Worm (Caenorhabditis elegans) whole organism, L1 larva: ENCODE measurements around the gene idpp-5.
A peak's percentile ranks its signal among the peaks of the same experiment; 100 is the strongest.

Experiments used
- C04F5.9 ChIP-seq: sonication (generic microtip); optimal IDR thresholded peaks from 2 replicates; lab custom pipeline; 2016; ENCODE audit warnings: missing genetic modification characterization, missing compliant biosample characterization
- Y116A8C.19 ChIP-seq: sonication (generic microtip); optimal IDR thresholded peaks from 2 replicates; lab custom pipeline; 2016; ENCODE audit warnings: missing compliant biosample characterization, missing genetic modification characterization, borderline replicate concordance
- aha-1 ChIP-seq: fragments of 150-350 bp; optimal IDR thresholded peaks from 2 replicates; lab custom pipeline; 2014; ENCODE audit warnings: missing biosample characterization, missing genetic modification characterization
- alr-1 ChIP-seq: fragments of 200-800 bp; sonication (Bioruptor generic); optimal IDR thresholded peaks from 2 replicates; lab custom pipeline; 2018; ENCODE audit warnings: borderline replicate concordance, mild to moderate bottlenecking, missing genetic modification characterization, missing compliant biosample characterization
- aly-2 ChIP-seq: fragments of 150-350 bp; optimal IDR thresholded peaks from 2 replicates; lab custom pipeline; 2014; ENCODE audit warnings: missing biosample characterization, missing genetic modification characterization
- blmp-1 ChIP-seq: fragments of 150-350 bp; optimal IDR thresholded peaks from 2 replicates; lab custom pipeline; 2014; ENCODE audit warnings: missing biosample characterization, missing genetic modification characterization
- ceh-63 ChIP-seq: fragments of 200-800 bp; sonication (Bioruptor generic); optimal IDR thresholded peaks from 2 replicates; lab custom pipeline; 2018; ENCODE audit warnings: mild to moderate bottlenecking, missing genetic modification characterization, missing compliant biosample characterization
- ceh-8 ChIP-seq: fragments of 200-800 bp; sonication (Bioruptor generic); optimal IDR thresholded peaks from 2 replicates; lab custom pipeline; 2018; ENCODE audit warnings: mild to moderate bottlenecking, missing genetic modification characterization, moderate library complexity, missing compliant biosample characterization
- ceh-82 ChIP-seq, 3 experiments: fragments of 150-350 bp in 1 of 3; sonication (generic microtip) in 2 of 3; optimal IDR thresholded peaks; 2 replicates each; lab custom pipeline; 2014 to 2017; ENCODE audit warnings: missing biosample characterization in 3 of 3, missing genetic modification characterization in 3 of 3
- dsc-1 ChIP-seq: sonication (generic microtip); optimal IDR thresholded peaks from 2 replicates; lab custom pipeline; 2016; ENCODE audit warnings: mild to moderate bottlenecking, missing genetic modification characterization, missing compliant biosample characterization
- efl-1 ChIP-seq, 4 experiments: fragments of 150-350 bp; optimal IDR thresholded peaks in 3 of 4; peaks in 1 of 4; 1 replicate in 1 of 4; 2 replicates in 3 of 4; lab custom pipeline; 2014; ENCODE audit warnings: missing biosample characterization in 2 of 4, missing genetic modification characterization in 2 of 4, missing genetic modification reagents in 2 of 4
- egl-13 ChIP-seq: sonication (generic microtip); optimal IDR thresholded peaks from 2 replicates; lab custom pipeline; 2016; ENCODE audit warnings: missing genotype, missing genetic modification reagents, missing genetic modification characterization, missing compliant biosample characterization
- elt-2 ChIP-seq: sonication (generic microtip); optimal IDR thresholded peaks from 2 replicates; lab custom pipeline; 2016; ENCODE audit warnings: missing genetic modification characterization, mild to moderate bottlenecking, inconsistent platforms, missing compliant biosample characterization, missing genetic modification reagents
- ets-5 ChIP-seq: fragments of 200-800 bp; sonication (Bioruptor generic); IDR thresholded peaks from 2 replicates; pipeline ENCODE4 v1.3.6; 2022; ENCODE audit warnings: missing genetic modification characterization, missing compliant biosample characterization
- fkh-4 ChIP-seq: sonication (generic microtip); optimal IDR thresholded peaks from 2 replicates; lab custom pipeline; 2016; ENCODE audit warnings: missing compliant biosample characterization, missing genetic modification characterization, borderline replicate concordance
- fkh-8 ChIP-seq: sonication (generic microtip); optimal IDR thresholded peaks from 2 replicates; lab custom pipeline; 2016; ENCODE audit warnings: mild to moderate bottlenecking, missing genetic modification characterization, missing compliant biosample characterization
- grh-1 ChIP-seq: fragments of 200-800 bp; sonication (Bioruptor generic); IDR thresholded peaks from 2 replicates; pipeline ENCODE4 v1.3.6; 2022; ENCODE audit warnings: missing genetic modification reagents, missing genetic modification characterization, missing compliant biosample characterization
- hlh-4 ChIP-seq: sonication (generic microtip); optimal IDR thresholded peaks from 2 replicates; lab custom pipeline; 2016; ENCODE audit warnings: mild to moderate bottlenecking, missing genetic modification characterization, missing compliant biosample characterization
- hpl-2 ChIP-seq: fragments of 150-350 bp; optimal IDR thresholded peaks from 2 replicates; lab custom pipeline; 2014; ENCODE audit warnings: missing biosample characterization, missing genetic modification reagents, missing genetic modification characterization
- isw-1 ChIP-seq: fragments of 200-800 bp; sonication (Bioruptor generic); IDR thresholded peaks from 2 replicates; pipeline ENCODE4 v1.3.6; 2022; ENCODE audit warnings: missing genetic modification characterization, missing compliant biosample characterization
- lin-14 ChIP-seq: fragments of 200-800 bp; sonication (Bioruptor generic); optimal IDR thresholded peaks from 2 replicates; lab custom pipeline; 2018; ENCODE audit warnings: mild to moderate bottlenecking, missing genetic modification characterization, moderate library complexity, missing compliant biosample characterization
- lin-15B ChIP-seq: fragments of 150-350 bp; sonication (generic microtip); optimal IDR thresholded peaks from 3 replicates; lab custom pipeline; 2014; ENCODE audit warnings: missing biosample characterization, missing genetic modification characterization
- lin-35 ChIP-seq, 2 experiments: fragments of 150-350 bp; optimal IDR thresholded peaks; 2 replicates each; lab custom pipeline; 2014; ENCODE audit warnings: missing biosample characterization in 2 of 2, missing genetic modification characterization in 2 of 2, missing genetic modification reagents in 2 of 2
- lin-39 ChIP-seq: fragments of 150-350 bp; optimal IDR thresholded peaks from 2 replicates; lab custom pipeline; 2014; ENCODE audit warnings: missing biosample characterization, missing genetic modification reagents, missing genetic modification characterization
- mdl-1 ChIP-seq, 2 experiments: fragments of 150-350 bp; optimal IDR thresholded peaks; 2 replicates each; lab custom pipeline; 2014 to 2017; ENCODE audit warnings: missing biosample characterization in 2 of 2, missing genetic modification characterization in 2 of 2, inconsistent platforms in 1 of 2
- mef-2 ChIP-seq: fragments of 150-350 bp; optimal IDR thresholded peaks from 2 replicates; lab custom pipeline; 2014; ENCODE audit warnings: missing biosample characterization, missing genetic modification characterization
- mep-1 ChIP-seq: fragments of 150-350 bp; optimal IDR thresholded peaks from 2 replicates; lab custom pipeline; 2014; ENCODE audit warnings: missing biosample characterization, missing genetic modification characterization
- nhr-11 ChIP-seq: fragments of 150-350 bp; optimal IDR thresholded peaks from 2 replicates; lab custom pipeline; 2014; ENCODE audit warnings: missing biosample characterization, missing genetic modification characterization
- nhr-19 ChIP-seq: fragments of 200-800 bp; sonication (Bioruptor generic); conservative IDR thresholded peaks from 2 replicates; pipeline ENCODE4 v1.3.6; 2022; ENCODE audit warnings: missing genetic modification characterization, missing compliant biosample characterization
- nhr-28 ChIP-seq: fragments of 150-350 bp; optimal IDR thresholded peaks from 2 replicates; lab custom pipeline; 2014; ENCODE audit warnings: missing biosample characterization, missing genetic modification characterization
- nhr-47 ChIP-seq: sonication (generic microtip); optimal IDR thresholded peaks from 2 replicates; lab custom pipeline; 2016; ENCODE audit warnings: mild to moderate bottlenecking, missing genetic modification characterization, moderate library complexity, missing compliant biosample characterization
- nhr-76 ChIP-seq: sonication (generic microtip); optimal IDR thresholded peaks from 2 replicates; lab custom pipeline; 2017; ENCODE audit warnings: missing biosample characterization, missing genetic modification characterization
- nhr-85 ChIP-seq: sonication (generic microtip); peaks from one replicate; lab custom pipeline; 2016; ENCODE audit warnings: missing genetic modification characterization, inconsistent platforms, missing compliant biosample characterization
- pag-3 ChIP-seq: sonication (generic microtip); optimal IDR thresholded peaks from 2 replicates; lab custom pipeline; 2017; ENCODE audit warnings: missing genetic modification characterization, mild to moderate bottlenecking, missing compliant biosample characterization, antibody characterized with exemption, borderline replicate concordance; ENCODE audit not compliant: insufficient read depth
- pax-3 ChIP-seq: fragments of 200-800 bp; sonication (Bioruptor generic); optimal IDR thresholded peaks from 2 replicates; lab custom pipeline; 2018; ENCODE audit warnings: mild to moderate bottlenecking, missing genetic modification characterization, moderate library complexity, missing compliant biosample characterization
- snpc-4 ChIP-seq: fragments of 150-350 bp; optimal IDR thresholded peaks from 2 replicates; lab custom pipeline; 2014; ENCODE audit warnings: missing biosample characterization, missing genetic modification characterization
- snu-23 ChIP-seq: sonication (generic microtip); optimal IDR thresholded peaks from 2 replicates; lab custom pipeline; 2016; ENCODE audit warnings: missing genetic modification characterization, missing compliant biosample characterization
- sptf-1 ChIP-seq: fragments of 150-350 bp; optimal IDR thresholded peaks from 2 replicates; lab custom pipeline; 2014; ENCODE audit warnings: missing biosample characterization, missing genetic modification characterization
- sup-37 ChIP-seq: fragments of 200-800 bp; sonication (Bioruptor generic); optimal IDR thresholded peaks from 2 replicates; lab custom pipeline; 2018; ENCODE audit warnings: mild to moderate bottlenecking, missing genetic modification characterization, missing compliant biosample characterization
- tbx-2 ChIP-seq: sonication (generic microtip); optimal IDR thresholded peaks from 2 replicates; lab custom pipeline; 2016; ENCODE audit warnings: missing genetic modification characterization, missing compliant biosample characterization
- unc-130 ChIP-seq: fragments of 150-350 bp; optimal IDR thresholded peaks from 2 replicates; lab custom pipeline; 2017; ENCODE audit warnings: missing biosample characterization, missing genetic modification characterization, inconsistent platforms
- vab-15 ChIP-seq: sonication (generic microtip); optimal IDR thresholded peaks from 2 replicates; lab custom pipeline; 2017; ENCODE audit warnings: missing genotype, mild to moderate bottlenecking, missing genetic modification characterization, missing compliant biosample characterization
- xbp-1 ChIP-seq: sonication (generic microtip); optimal IDR thresholded peaks from 2 replicates; lab custom pipeline; 2016; ENCODE audit warnings: missing genetic modification characterization, missing compliant biosample characterization
- zag-1 ChIP-seq: fragments of 150-350 bp; optimal IDR thresholded peaks from 2 replicates; lab custom pipeline; 2014; ENCODE audit warnings: missing biosample characterization, missing genetic modification characterization

Gene idpp-5

ce11 chrX:3795642-3796041 lies 3.0 kb upstream of the idpp-5 start, which contains the start of gene F35A5.5:
TSS of gene F35A5.5 (minus strand) at chrX:3795742.
- no peak for TF ChIP-seq hlh-4 (tag; lab: Kevin White, UChicago)
- no peak for TF ChIP-seq mdl-1 (tag; optimal IDR thresholded peaks at IDR 0.05; lab: Kevin White, UChicago)
- no peak for TF ChIP-seq nhr-28 (tag; lab: Kevin White, UChicago)
- no peak for TF ChIP-seq ets-5 (GFP tag; lab: Robert Waterston, UW)
- TF ChIP-seq sptf-1 (tag; lab: Kevin White, UChicago) = no peak
- no peak for TF ChIP-seq blmp-1 (tag; lab: Kevin White, UChicago)
- TF ChIP-seq vab-15 (tag; lab: Kevin White, UChicago) = no peak
- no peak for TF ChIP-seq dsc-1 (tag; lab: Kevin White, UChicago)
- TF ChIP-seq fkh-8 = no peak
- TF ChIP-seq snpc-4 = no peak

ce11 chrX:3794161-3794560 lies 1.5 kb upstream of the idpp-5 start:
- TF ChIP-seq nhr-85 (tag; lab: Kevin White, UChicago) (peak; percentile 1), nhr-19 (GFP tag; lab: Robert Waterston, UW) (no peak)

- TF ChIP-seq aly-2 (tag; lab: Kevin White, UChicago) (no peak), snu-23 (GFP tag; lab: Kevin White, UChicago) (peak; percentile 35), lin-35 (GFP tag; optimal IDR thresholded peaks at IDR 0.05; lab: Kevin White, UChicago) (peak in 1 of 2 experiments; percentile 5), lin-14 (GFP tag; lab: Kevin White, UChicago) (peak; percentile 2)
Measured at ce11 chrX:3793389-3793788, 774 bp upstream of the idpp-5 start.

- no peak for TF ChIP-seq pag-3
- TF ChIP-seq efl-1 (optimal IDR thresholded peaks at IDR 0.05; lab: Kevin White, UChicago) = no peak
- TF ChIP-seq efl-1 (GFP tag; optimal IDR thresholded peaks at IDR 0.05 in 1 of 2; lab: Kevin White, UChicago) = peak in 1 of 2 experiments; percentile 71
Measured at ce11 chrX:3791098-3791497, 1.5 kb downstream of the idpp-5 start.

ce11 chrX:3788483-3788882 lies 4.1 kb downstream of the idpp-5 start:
- peak; percentile 92 for TF ChIP-seq lin-14 (GFP tag; lab: Kevin White, UChicago)
- TF ChIP-seq efl-1 (optimal IDR thresholded peaks at IDR 0.05; lab: Kevin White, UChicago) = peak; percentile 7 to 21
- peak in 1 of 2 experiments; percentile 91 for TF ChIP-seq efl-1 (GFP tag; optimal IDR thresholded peaks at IDR 0.05 in 1 of 2; lab: Kevin White, UChicago)
- peak; percentile 29 for TF ChIP-seq unc-130 (tag; lab: Kevin White, UChicago)
- no peak for TF ChIP-seq hpl-2 (GFP tag; lab: Kevin White, UChicago)
- TF ChIP-seq nhr-76 (tag; lab: Kevin White, UChicago) = no peak
- peak; percentile 54 for TF ChIP-seq mep-1 (tag; lab: Kevin White, UChicago)
- peak in 2 of 3 experiments; percentile 1 to 20 for TF ChIP-seq ceh-82 (tag; optimal IDR thresholded peaks at IDR 0.05; lab: Kevin White, UChicago)
- no peak for TF ChIP-seq C04F5.9 (tag; lab: Kevin White, UChicago)
- TF ChIP-seq vab-15 (tag; lab: Kevin White, UChicago) = peak; percentile 41
- TF ChIP-seq zag-1 (tag; lab: Kevin White, UChicago) = no peak
- TF ChIP-seq isw-1 = no peak
- TF ChIP-seq aha-1 = no peak
- TF ChIP-seq ceh-63 (GFP tag; lab: Kevin White, UChicago) = no peak
- TF ChIP-seq dsc-1 (tag; lab: Kevin White, UChicago) = no peak
- peak; percentile 56 for TF ChIP-seq xbp-1 (tag; lab: Kevin White, UChicago)
- peak; percentile 76 for TF ChIP-seq blmp-1 (tag; lab: Kevin White, UChicago)
- TF ChIP-seq grh-1 (GFP tag; lab: Robert Waterston, UW) = peak; percentile 73
- TF ChIP-seq nhr-47 (tag; lab: Kevin White, UChicago) = peak; percentile 71
- no peak for TF ChIP-seq alr-1 (tag; lab: Kevin White, UChicago)
- TF ChIP-seq lin-39 (tag; lab: Kevin White, UChicago) = no peak
- TF ChIP-seq fkh-4 (tag; lab: Kevin White, UChicago) = no peak
- no peak for TF ChIP-seq mef-2 (tag; lab: Kevin White, UChicago)
- no peak for TF ChIP-seq egl-13 (tag; lab: Kevin White, UChicago)
- no peak for TF ChIP-seq sup-37 (GFP tag; lab: Kevin White, UChicago)
- TF ChIP-seq tbx-2 (tag; lab: Kevin White, UChicago) = peak; percentile 70
- TF ChIP-seq ceh-8 = no peak
- no peak for TF ChIP-seq pax-3 (tag; lab: Kevin White, UChicago)
- TF ChIP-seq nhr-85 (tag; lab: Kevin White, UChicago) = peak; percentile 96
- no peak for TF ChIP-seq Y116A8C.19 (tag; lab: Kevin White, UChicago)
- no peak for TF ChIP-seq lin-15B (tag; lab: Kevin White, UChicago)
- no peak for TF ChIP-seq elt-2 (tag; lab: Kevin White, UChicago)
- TF ChIP-seq nhr-11 (tag; lab: Kevin White, UChicago) = no peak
